Fruit fly (Drosophila melanogaster) whole organism, wandering third instar larva: ENCODE measurements around the gene CG9328.

Experiments
- CG32264 ChIP-seq: fragments of 200-800 bp; sonication (Bioruptor generic); optimal IDR thresholded peaks from 2 replicates; lab custom pipeline; 2016; ENCODE audit warnings: missing biosample characterization, missing genetic modification characterization
- CG9705 ChIP-seq: fragments of 200-800 bp; sonication (Bioruptor generic); optimal IDR thresholded peaks from 2 replicates; lab custom pipeline; 2018; ENCODE audit warnings: missing biosample characterization, mild to moderate bottlenecking, missing genetic modification characterization
- CrebA ChIP-seq: fragments of 200-800 bp; sonication (Bioruptor generic); optimal IDR thresholded peaks from 2 replicates; lab custom pipeline; 2016; ENCODE audit warnings: missing biosample characterization, mild to moderate bottlenecking, missing genetic modification characterization, borderline replicate concordance
- Dfd ChIP-seq: fragments of >200 bp; optimal IDR thresholded peaks from 2 replicates; lab custom pipeline; 2017; ENCODE audit warnings: missing biosample characterization, missing genetic modification characterization
- Dif ChIP-seq: fragments of 200-275, 200-300 bp; sonication (Bioruptor generic); optimal IDR thresholded peaks from 2 replicates; lab custom pipeline; 2018; ENCODE audit warnings: missing biosample characterization, missing genetic modification characterization; ENCODE audit not compliant: partially characterized antibody
- HLH106 ChIP-seq: fragments of 200-800 bp; optimal IDR thresholded peaks from 3 replicates; lab custom pipeline; 2019; ENCODE audit warnings: missing biosample characterization, mild to moderate bottlenecking, missing genetic modification characterization, moderate library complexity
- Hr78 ChIP-seq: fragments of >200 bp; optimal IDR thresholded peaks from 2 replicates; lab custom pipeline; 2017; ENCODE audit warnings: missing biosample characterization, missing genetic modification characterization
- Hr83 ChIP-seq: fragments of 200-300 bp; sonication (Bioruptor generic); optimal IDR thresholded peaks from 2 replicates; lab custom pipeline; 2016; ENCODE audit warnings: missing biosample characterization, mild to moderate bottlenecking, missing genetic modification characterization, moderate library complexity; ENCODE audit not compliant: poor library complexity, severe bottlenecking
- Mio ChIP-seq: sonication (Bioruptor generic); optimal IDR thresholded peaks from 2 replicates; lab custom pipeline; 2016; ENCODE audit warnings: missing biosample characterization, missing genetic modification characterization
- Myc ChIP-seq: fragments of >200 bp; optimal IDR thresholded peaks from 2 replicates; lab custom pipeline; 2017
- N ChIP-seq: fragments of >200 bp; optimal IDR thresholded peaks from 2 replicates; lab custom pipeline; 2018; ENCODE audit warnings: missing biosample characterization, missing external identifiers, missing genetic modification characterization
- OdsH ChIP-seq: fragments of 200-800 bp; sonication (Bioruptor generic); optimal IDR thresholded peaks from 2 replicates; lab custom pipeline; 2016; ENCODE audit warnings: missing biosample characterization, mild to moderate bottlenecking, missing genetic modification characterization
- Sp1 ChIP-seq: fragments of 200-800 bp; sonication (Bioruptor generic); optimal IDR thresholded peaks from 3 replicates; lab custom pipeline; 2019; ENCODE audit warnings: missing biosample characterization, mild to moderate bottlenecking, missing genetic modification characterization, moderate library complexity
- br ChIP-seq: fragments of 200-800 bp; sonication (Bioruptor generic); optimal IDR thresholded peaks from 2 replicates; lab custom pipeline; 2016; ENCODE audit warnings: missing biosample characterization, missing genetic modification characterization
- brk ChIP-seq: fragments of 200-800 bp; sonication (Bioruptor generic); optimal IDR thresholded peaks from 2 replicates; lab custom pipeline; 2016; ENCODE audit warnings: missing biosample characterization, mild to moderate bottlenecking, missing genetic modification characterization
- dl ChIP-seq, 2 experiments: fragments of 175-275, 200-275 bp in 1 of 2; fragments of 200-275 bp in 1 of 2; sonication (Bioruptor generic); optimal IDR thresholded peaks; lab custom pipeline; 2018; ENCODE audit warnings: mild to moderate bottlenecking in 2 of 2, missing biosample characterization in 2 of 2, missing genetic modification characterization in 2 of 2, moderate library complexity in 2 of 2; ENCODE audit not compliant: partially characterized antibody in 2 of 2, insufficient read depth in 1 of 2
- dsf ChIP-seq: sonication (Bioruptor generic); optimal IDR thresholded peaks from 2 replicates; lab custom pipeline; 2016; ENCODE audit warnings: missing biosample characterization, missing genetic modification characterization, borderline replicate concordance
- ey ChIP-seq: fragments of 200-800 bp; sonication (Bioruptor generic); optimal IDR thresholded peaks from 2 replicates; lab custom pipeline; 2016; ENCODE audit warnings: missing biosample characterization, missing genetic modification characterization
- h ChIP-seq: fragments of 200-800 bp; sonication (Bioruptor generic); optimal IDR thresholded peaks from 3 replicates; lab custom pipeline; 2016; ENCODE audit warnings: missing biosample characterization, mild to moderate bottlenecking, missing genetic modification characterization
- lola ChIP-seq: fragments of >200 bp; optimal IDR thresholded peaks from 2 replicates; lab custom pipeline; 2017; ENCODE audit warnings: missing biosample characterization, missing genetic modification characterization
- psq ChIP-seq: fragments of 200-800 bp; sonication (Bioruptor generic); optimal IDR thresholded peaks from 3 replicates; lab custom pipeline; 2017; ENCODE audit warnings: missing biosample characterization, mild to moderate bottlenecking, missing genetic modification characterization, moderate library complexity
- sage ChIP-seq: fragments of 200-800 bp; sonication (Bioruptor generic); optimal IDR thresholded peaks from 2 replicates; lab custom pipeline; 2016; ENCODE audit warnings: missing biosample characterization, mild to moderate bottlenecking, missing genetic modification characterization
- tai ChIP-seq: sonication (Bioruptor generic); optimal IDR thresholded peaks from 2 replicates; lab custom pipeline; 2016; ENCODE audit warnings: missing biosample characterization, missing genetic modification characterization
- usp ChIP-seq: fragments of >200 bp; optimal IDR thresholded peaks from 2 replicates; lab custom pipeline; 2017; ENCODE audit warnings: missing biosample characterization, missing genetic modification characterization

CG9328 gene

DNA sequence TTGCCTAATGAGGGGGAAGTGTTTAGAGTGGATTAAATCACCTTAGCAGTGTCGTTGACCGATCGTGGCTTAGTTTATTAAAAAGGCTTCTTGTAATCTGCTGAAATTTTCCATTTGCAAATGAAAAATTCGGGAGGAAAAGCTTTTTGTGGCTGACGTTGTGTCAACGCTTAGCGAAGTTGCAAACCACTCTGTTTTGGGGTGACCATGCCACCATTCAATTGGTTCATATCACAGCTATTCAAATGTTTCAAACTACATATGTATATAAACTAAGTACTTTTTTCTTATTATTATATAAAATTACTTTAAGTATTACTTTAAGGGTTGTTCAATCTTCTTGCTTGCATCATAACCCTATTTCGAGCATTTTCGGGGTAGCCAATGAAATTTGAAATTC, 54.1 kb downstream of the CG9328 start:
- TF ChIP-seq h (GFP tag; lab: Kevin White, UChicago) (no peak), Mio (no peak)

DNA sequence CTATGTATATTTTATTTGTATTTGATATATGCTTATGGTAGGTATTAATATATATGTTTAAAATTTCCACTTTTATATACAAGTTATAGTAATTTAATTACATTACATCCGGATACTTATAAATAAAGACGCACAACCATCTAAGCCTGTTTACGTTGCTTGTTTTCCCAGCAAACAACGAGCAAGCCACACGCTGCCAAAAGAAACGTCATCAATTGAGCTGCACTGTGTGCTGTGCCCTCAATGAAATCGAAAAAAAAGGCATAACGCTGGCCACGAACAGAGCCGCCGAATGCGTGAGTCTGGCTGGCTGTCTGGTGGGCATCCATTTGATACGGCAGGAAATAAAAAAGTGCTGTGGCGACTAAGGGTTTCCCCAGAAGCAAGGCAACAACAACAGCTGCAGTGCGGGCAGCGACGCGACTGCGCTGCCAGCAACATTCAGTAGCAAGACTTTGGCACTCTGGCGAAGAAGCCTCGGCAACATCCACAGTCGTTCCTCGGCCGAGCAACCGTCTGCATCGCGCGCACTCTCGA, 54.6 kb downstream of the CG9328 start, which contains the start of gene twit:
Gene twit (plus strand): TSS at position 487 of the 537 bp plus-strand sequence.
- TF ChIP-seq usp (no peak), brk (no peak), tai (GFP tag; lab: Kevin White, UChicago) (no peak), N (no peak), dsf (GFP tag; lab: Kevin White, UChicago) (no peak), CG32264 (GFP tag; lab: Kevin White, UChicago) (no peak), lola (GFP tag; lab: Kevin White, UChicago) (no peak), ey (GFP tag; lab: Kevin White, UChicago) (no peak), Dif (no peak), psq (GFP tag; lab: Kevin White, UChicago) (no peak), HLH106 (tag; lab: Kevin White, UChicago) (no peak), h (GFP tag; lab: Kevin White, UChicago) (no peak), Sp1 (GFP tag; lab: Kevin White, UChicago) (no peak), br (GFP tag; lab: Kevin White, UChicago) (no peak), Dfd (GFP tag; lab: Kevin White, UChicago) (no peak), CG9705 (no peak), Hr83 (GFP tag; lab: Kevin White, UChicago) (no peak)

DNA sequence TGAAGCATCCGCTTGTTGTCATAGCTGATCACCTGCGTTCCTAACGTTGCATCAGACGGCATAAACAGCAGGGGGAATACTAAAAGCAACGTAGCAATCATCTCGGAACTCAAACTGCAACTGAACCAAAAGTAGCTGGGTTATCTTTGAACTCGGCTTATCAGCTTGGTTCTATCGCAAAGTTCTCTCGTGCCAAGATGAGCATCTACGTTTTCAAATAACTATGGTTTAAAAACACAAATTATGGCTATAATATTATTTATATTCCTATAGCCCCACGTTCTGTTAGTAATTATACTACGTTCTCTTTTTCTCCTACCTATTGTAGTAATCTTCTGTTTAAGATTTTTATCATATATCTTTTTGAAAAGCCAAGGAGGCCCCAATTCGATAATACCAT, 60.3 kb downstream of the CG9328 start, which contains the start of gene CG14400:
Gene CG14400 (minus strand): TSS at position 101 of the 400 bp plus-strand sequence.
- TF ChIP-seq CG9705 (no peak), Hr78 (GFP tag; lab: Kevin White, UChicago) (no peak), N (no peak), OdsH (GFP tag; lab: Kevin White, UChicago) (no peak), sage (GFP tag; lab: Kevin White, UChicago) (no peak), brk (no peak), lola (GFP tag; lab: Kevin White, UChicago) (no peak), Myc (no peak), CrebA (GFP tag; lab: Kevin White, UChicago) (no peak)
- TF ChIP-seq, all 38 proteins: peak for 0

DNA sequence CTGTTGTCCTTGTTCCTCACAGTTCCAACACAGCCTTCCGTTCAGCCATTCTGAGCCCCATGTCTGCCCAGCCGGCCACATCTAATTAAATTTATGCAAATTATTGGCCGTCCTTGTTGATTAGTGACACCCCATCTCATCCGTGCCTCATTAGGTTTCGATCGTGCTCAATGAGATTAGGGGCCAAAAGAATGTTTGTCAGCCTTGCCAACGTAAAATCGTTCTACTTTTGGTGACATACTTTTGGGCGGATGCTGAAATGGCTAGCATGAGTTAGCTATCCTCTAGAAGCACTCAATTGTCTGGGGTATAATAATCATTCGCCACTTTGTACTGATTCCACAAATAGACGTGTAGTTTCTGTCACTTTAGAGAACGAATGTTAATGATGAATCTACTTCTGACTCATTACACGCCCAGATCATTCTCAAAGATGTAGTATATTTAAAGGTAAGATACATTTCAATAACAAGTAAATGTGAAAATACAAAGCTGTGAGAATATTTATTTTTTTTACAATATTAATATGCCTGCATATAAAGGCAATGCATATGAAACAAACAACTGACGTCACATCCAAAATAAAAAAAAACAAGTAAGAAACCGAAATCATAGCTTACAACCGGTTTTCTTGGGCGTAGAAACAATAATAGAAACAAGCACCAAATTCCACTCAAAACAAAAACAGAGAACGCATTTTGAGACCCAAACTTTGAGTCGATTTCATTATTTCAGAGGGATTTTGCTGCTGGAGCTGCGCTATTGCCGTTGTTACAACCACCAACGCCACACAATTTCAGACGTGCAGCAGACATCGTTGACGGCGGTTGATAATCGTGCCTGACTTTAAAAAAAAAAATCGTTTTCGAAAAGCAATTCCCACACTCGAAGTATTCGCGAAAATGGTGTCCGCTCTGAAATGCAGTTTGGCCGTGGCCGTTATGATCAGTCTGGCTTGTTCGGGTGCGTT, 61.1 kb downstream of the CG9328 start, which contains the start of gene bero:
Gene bero (plus strand): TSS at position 325 of the 970 bp plus-strand sequence.
- no peak for TF ChIP-seq HLH106 (tag; lab: Kevin White, UChicago)
- no peak for TF ChIP-seq Dfd (GFP tag; lab: Kevin White, UChicago)
- TF ChIP-seq tai (GFP tag; lab: Kevin White, UChicago): no peak
- TF ChIP-seq dl (GFP tag; optimal IDR thresholded peaks at IDR 0.05; lab: Kevin White, UChicago; ENCODE audit: insufficient read depth in 1 of 2, partially characterized antibody in 2 of 2): no peak
